Fruit fly (Drosophila melanogaster): Measurements from ENCODE around the gene CG42779.

DNA sequence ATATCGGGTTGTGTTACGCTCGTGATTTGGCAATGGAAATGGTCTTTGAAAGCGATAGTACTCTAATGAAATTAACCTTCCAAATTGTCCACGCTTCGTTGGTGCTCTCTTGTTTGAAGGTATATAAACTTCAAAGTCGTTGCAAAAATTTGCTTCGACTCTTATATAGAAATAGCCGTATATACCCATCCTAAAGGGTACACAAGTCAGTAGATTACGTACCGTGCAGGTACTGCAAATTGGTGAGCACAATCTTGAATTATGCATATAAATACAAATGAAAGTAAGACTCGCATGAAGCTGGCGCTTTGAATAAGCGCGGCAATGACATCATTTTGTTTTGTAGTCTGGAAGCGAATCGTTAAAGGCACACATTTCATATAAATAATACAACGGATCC, 5.1 kb upstream of the CG42779 start:
- TF ChIP-seq EcR (GFP tag; optimal IDR thresholded peaks at IDR 0.05) (no peak), CG8478 (optimal IDR thresholded peaks at IDR 0.05) (no peak), usp (GFP tag; optimal IDR thresholded peaks at IDR 0.05) (no peak), pan (optimal IDR thresholded peaks at IDR 0.05) (no peak), psq (optimal IDR thresholded peaks at IDR 0.05) (no peak)

All from whole organism.